Worm (Caenorhabditis elegans) whole organism, late embryonic: Measurements from ENCODE around the gene T22C8.3.

Experiments
- C38D4.7 ChIP-seq: fragments of 200-800 bp; sonication (Bioruptor generic); optimal IDR thresholded peaks from 2 replicates; lab custom pipeline; 2018; ENCODE audit warnings: mild to moderate bottlenecking, missing genetic modification characterization, moderate library complexity, missing compliant biosample characterization
- K09A11.1 ChIP-seq: sonication (generic microtip); optimal IDR thresholded peaks from 2 replicates; lab custom pipeline; 2017; ENCODE audit warnings: antibody characterized with exemption, mild to moderate bottlenecking, missing genetic modification characterization, missing compliant biosample characterization; ENCODE audit not compliant: insufficient read depth
- ceh-2 ChIP-seq: sonication (generic microtip); optimal IDR thresholded peaks from 2 replicates; lab custom pipeline; 2016; ENCODE audit warnings: missing genotype, missing genetic modification characterization, missing compliant biosample characterization
- ceh-22 ChIP-seq: sonication (generic microtip); optimal IDR thresholded peaks from 2 replicates; lab custom pipeline; 2017; ENCODE audit warnings: missing biosample characterization, missing genetic modification characterization
- ceh-30 ChIP-seq: fragments of 150-350 bp; optimal IDR thresholded peaks from 2 replicates; lab custom pipeline; 2014; ENCODE audit warnings: missing biosample characterization, missing genetic modification characterization
- ceh-34 ChIP-seq: sonication (generic microtip); optimal IDR thresholded peaks from 2 replicates; lab custom pipeline; 2016; ENCODE audit warnings: mild to moderate bottlenecking, missing genetic modification characterization, missing compliant biosample characterization
- ceh-48 ChIP-seq: sonication (generic microtip); optimal IDR thresholded peaks from 2 replicates; lab custom pipeline; 2016; ENCODE audit warnings: missing genetic modification characterization, inconsistent platforms, missing compliant biosample characterization
- dve-1 ChIP-seq: sonication (generic microtip); optimal IDR thresholded peaks from 2 replicates; lab custom pipeline; 2017; ENCODE audit warnings: antibody characterized with exemption, mild to moderate bottlenecking, missing genetic modification characterization, missing compliant biosample characterization
- elt-2 ChIP-seq: sonication (generic microtip); optimal IDR thresholded peaks from 2 replicates; lab custom pipeline; 2016; ENCODE audit warnings: missing genetic modification reagents, missing genetic modification characterization, missing compliant biosample characterization
- elt-4 ChIP-seq: sonication (generic microtip); optimal IDR thresholded peaks from 2 replicates; lab custom pipeline; 2016; ENCODE audit warnings: missing genetic modification characterization, missing compliant biosample characterization
- ets-4 ChIP-seq: sonication (generic microtip); optimal IDR thresholded peaks from 2 replicates; lab custom pipeline; 2016; ENCODE audit warnings: missing genetic modification characterization, missing compliant biosample characterization
- eyg-1 ChIP-seq: sonication (generic microtip); optimal IDR thresholded peaks from 2 replicates; lab custom pipeline; 2016; ENCODE audit warnings: missing genotype, missing genetic modification characterization, missing compliant biosample characterization
- fax-1 ChIP-seq: sonication (generic microtip); optimal IDR thresholded peaks from 2 replicates; lab custom pipeline; 2016; ENCODE audit warnings: missing genotype, missing genetic modification characterization, missing compliant biosample characterization
- fkh-6 ChIP-seq: sonication (generic microtip); optimal IDR thresholded peaks from 2 replicates; lab custom pipeline; 2016; ENCODE audit warnings: missing genetic modification characterization, missing compliant biosample characterization
- gmeb-2 ChIP-seq: sonication (generic microtip); optimal IDR thresholded peaks from 2 replicates; lab custom pipeline; 2016; ENCODE audit warnings: missing genetic modification characterization, inconsistent platforms, missing compliant biosample characterization
- hlh-30 ChIP-seq: sonication (generic microtip); optimal IDR thresholded peaks from 2 replicates; lab custom pipeline; 2017; ENCODE audit warnings: antibody characterized with exemption, missing genetic modification characterization, missing compliant biosample characterization; ENCODE audit not compliant: insufficient read depth
- nhr-11 ChIP-seq: fragments of 150-350 bp; optimal IDR thresholded peaks from 2 replicates; lab custom pipeline; 2014; ENCODE audit warnings: missing biosample characterization, missing genetic modification characterization
- nhr-232 ChIP-seq: sonication (generic microtip); optimal IDR thresholded peaks from 2 replicates; lab custom pipeline; 2016; ENCODE audit warnings: missing genetic modification characterization, missing compliant biosample characterization
- npax-4 ChIP-seq: sonication (generic microtip); optimal IDR thresholded peaks from 2 replicates; lab custom pipeline; 2016; ENCODE audit warnings: missing genetic modification characterization, missing compliant biosample characterization
- pag-3 ChIP-seq: sonication (generic microtip); optimal IDR thresholded peaks from 2 replicates; lab custom pipeline; 2016; ENCODE audit warnings: missing compliant biosample characterization, missing genetic modification characterization, borderline replicate concordance
- pat-9 ChIP-seq: fragments of 200-800 bp; sonication (Bioruptor generic); optimal IDR thresholded peaks from 2 replicates; lab custom pipeline; 2018; ENCODE audit warnings: mild to moderate bottlenecking, missing genetic modification characterization, moderate library complexity, missing compliant biosample characterization
- pha-4 ChIP-seq: fragments of 150-350 bp; optimal IDR thresholded peaks from 2 replicates; lab custom pipeline; 2018; ENCODE audit warnings: missing biosample characterization, missing genetic modification reagents, missing genetic modification characterization
- ref-2 ChIP-seq: sonication (generic microtip); optimal IDR thresholded peaks from 2 replicates; lab custom pipeline; 2016; ENCODE audit warnings: missing genetic modification characterization, missing compliant biosample characterization
- sox-2 ChIP-seq: fragments of 200-800 bp; sonication (Bioruptor generic); IDR thresholded peaks from 2 replicates; pipeline ENCODE4 v1.3.6; 2022; ENCODE audit warnings: missing genetic modification reagents, missing genetic modification characterization, missing compliant biosample characterization
- syd-9 ChIP-seq: sonication (generic microtip); optimal IDR thresholded peaks from 2 replicates; lab custom pipeline; 2016; ENCODE audit warnings: mild to moderate bottlenecking, missing genetic modification characterization, moderate library complexity, missing compliant biosample characterization
- tbx-2 ChIP-seq: sonication (generic microtip); optimal IDR thresholded peaks from 2 replicates; lab custom pipeline; 2016; ENCODE audit warnings: missing genetic modification characterization, missing compliant biosample characterization
- tbx-7 ChIP-seq: sonication (generic microtip); optimal IDR thresholded peaks from 2 replicates; lab custom pipeline; 2016; ENCODE audit warnings: missing genotype, missing genetic modification characterization, missing compliant biosample characterization
- unc-55 ChIP-seq: sonication (generic microtip); optimal IDR thresholded peaks from 2 replicates; lab custom pipeline; 2017; ENCODE audit warnings: missing biosample characterization, missing genetic modification reagents, missing genetic modification characterization

T22C8.3 gene

DNA sequence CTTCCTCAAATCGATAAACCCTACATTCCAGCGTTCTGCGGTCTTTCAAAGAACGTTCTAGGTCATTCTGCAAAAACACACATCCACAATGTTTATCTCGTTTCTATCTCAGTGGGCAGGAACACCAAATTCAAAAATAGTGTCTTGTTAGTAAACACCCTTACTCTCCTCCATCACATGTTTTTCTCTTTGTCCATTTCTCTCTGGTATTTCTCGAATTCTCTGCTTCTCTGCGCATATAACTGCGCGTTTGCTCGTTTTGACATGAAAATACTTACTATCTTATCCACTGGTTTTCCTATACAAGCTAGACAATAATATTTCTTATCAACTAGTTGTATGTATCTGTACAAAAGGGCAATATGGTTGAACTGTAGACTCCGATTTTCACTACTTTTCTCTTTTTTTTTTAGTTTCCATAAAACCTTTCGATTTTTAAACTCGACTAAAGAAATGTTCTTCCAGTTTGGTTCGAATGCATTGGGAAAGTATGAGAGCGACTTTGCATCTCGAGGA lies 28.9 kb upstream of the T22C8.3 start, which contains the start of gene pyr-1:
Gene pyr-1 (plus strand): TSS at position 466 of the 516 bp plus-strand sequence.
- TF ChIP-seq syd-9 (tag; lab: Kevin White, UChicago) (no peak), elt-2 (tag; lab: Kevin White, UChicago) (no peak), ref-2 (tag; lab: Kevin White, UChicago) (no peak), hlh-30 (peak; percentile 45)

- TF ChIP-seq hlh-30 (no peak), K09A11.1 (no peak), sox-2 (GFP tag; lab: Robert Waterston, UW) (no peak), C38D4.7 (GFP tag; lab: Kevin White, UChicago) (no peak), ceh-48 (no peak), pha-4 (no peak), ceh-22 (tag; lab: Kevin White, UChicago) (no peak), ets-4 (tag; lab: Kevin White, UChicago) (no peak), pag-3 (tag; lab: Kevin White, UChicago) (no peak)
- TF ChIP-seq, all 69 proteins: peak for 0
Measured at ce11 chrII:8648843-8649242, 27.1 kb upstream of the T22C8.3 start.

DNA sequence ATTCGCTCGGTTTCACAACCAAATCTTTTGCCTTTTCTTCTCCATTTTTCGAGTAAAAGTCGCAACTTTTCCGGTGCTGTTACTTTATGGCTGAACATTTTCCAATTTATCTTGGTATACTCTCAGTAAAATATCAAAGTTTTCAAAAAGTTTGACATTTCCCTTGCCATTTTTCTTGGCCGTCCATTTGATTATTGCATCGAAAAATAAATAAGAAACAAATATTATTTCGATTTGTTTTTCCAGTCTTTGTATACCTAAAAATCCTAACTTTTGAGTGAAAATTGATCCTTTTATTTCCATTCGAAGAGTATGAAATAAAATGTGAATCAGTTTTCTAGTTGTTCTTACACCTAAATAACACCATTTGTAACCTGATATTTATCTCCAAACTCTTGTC lies 24.7 kb upstream of the T22C8.3 start:
- TF ChIP-seq pat-9: no peak
- TF ChIP-seq fax-1 (tag; lab: Kevin White, UChicago): no peak
- no peak for TF ChIP-seq unc-55
- TF ChIP-seq npax-4: no peak
- no peak for TF ChIP-seq elt-4

DNA sequence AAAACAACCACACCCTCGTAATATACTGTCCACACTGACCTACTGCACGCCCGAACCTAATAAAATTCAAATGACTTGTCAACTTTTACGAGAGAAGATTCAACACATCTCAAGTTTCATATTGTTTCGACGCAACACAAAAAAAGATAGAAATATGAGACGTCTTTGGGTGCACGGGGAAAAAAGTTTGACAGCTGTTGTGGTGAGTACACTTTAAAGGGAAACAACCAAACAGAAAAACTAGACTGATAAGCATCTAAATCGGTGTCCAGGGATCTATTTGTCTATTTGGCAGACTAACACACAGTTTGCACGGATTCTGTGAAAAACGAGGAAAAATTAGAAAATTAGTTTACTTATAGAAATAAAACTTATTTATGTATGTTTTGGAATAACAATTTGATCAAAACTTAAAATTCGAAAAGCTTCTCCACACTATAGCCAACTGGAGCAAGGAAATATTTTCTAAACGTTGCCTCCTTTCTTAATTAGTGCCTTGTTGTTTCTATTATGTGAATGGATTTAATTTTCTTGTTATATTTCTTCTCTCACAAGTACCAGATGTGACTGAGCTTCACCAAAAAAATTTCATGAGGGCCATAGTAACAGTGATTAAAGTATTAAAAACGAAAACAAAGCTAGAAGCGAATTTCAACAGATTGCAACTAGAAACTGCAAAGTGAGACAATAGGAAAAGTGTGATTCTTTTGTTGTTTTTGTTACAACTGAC lies 22.0 kb upstream of the T22C8.3 start:
- TF ChIP-seq fkh-6 (tag; lab: Kevin White, UChicago) (no peak), ceh-34 (tag; lab: Kevin White, UChicago) (peak; percentile 33), tbx-2 (tag; lab: Kevin White, UChicago) (no peak)

DNA sequence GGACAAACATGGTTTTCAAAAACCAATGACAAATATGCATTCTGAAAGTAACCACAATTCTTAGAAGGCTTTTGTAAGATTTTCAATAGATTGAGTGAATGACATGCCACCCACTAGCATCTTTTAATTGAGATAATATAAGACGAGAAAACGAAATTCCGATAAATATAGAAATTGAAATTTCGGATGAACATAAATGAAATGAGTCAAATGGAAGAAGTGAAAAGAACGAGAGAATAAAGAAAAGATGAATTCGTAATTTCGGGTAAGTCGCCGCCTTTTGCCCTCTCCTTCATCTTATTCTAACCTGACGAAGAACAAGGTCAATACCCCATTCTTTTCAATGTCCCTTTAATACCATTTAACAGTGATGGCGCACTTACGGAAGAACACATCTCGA lies 20.6 kb upstream of the T22C8.3 start:
- TF ChIP-seq ceh-22 (tag; lab: Kevin White, UChicago): no peak
- TF ChIP-seq pat-9: no peak
- TF ChIP-seq pag-3 (tag; lab: Kevin White, UChicago): no peak
- no peak for TF ChIP-seq ceh-2
- TF ChIP-seq nhr-232 (tag; lab: Kevin White, UChicago): no peak
- no peak for TF ChIP-seq eyg-1

DNA sequence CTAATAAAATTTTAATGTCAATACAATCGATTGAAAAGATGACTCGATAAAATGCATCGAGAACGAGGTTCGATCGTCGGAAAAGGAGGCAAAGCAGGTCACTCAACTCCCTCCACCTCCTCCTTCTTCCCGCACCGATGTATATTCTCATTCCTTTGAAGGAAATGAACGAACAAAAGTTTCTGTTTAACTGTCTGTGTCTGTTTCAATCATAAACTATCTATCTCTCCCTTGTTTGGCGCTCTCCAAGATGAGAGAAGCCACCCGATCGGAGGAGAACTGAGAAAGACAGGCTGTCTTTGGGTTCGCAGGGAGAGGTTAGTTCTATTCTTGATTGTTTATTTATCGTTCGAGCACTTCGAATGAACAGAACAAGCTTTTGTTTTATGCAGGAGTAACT lies 19.3 kb upstream of the T22C8.3 start, which contains the start of gene D2085.7:
Gene D2085.7 (plus strand): TSS at position 251 of the 400 bp plus-strand sequence.
- TF ChIP-seq gmeb-2 (tag; lab: Kevin White, UChicago) (no peak), fax-1 (tag; lab: Kevin White, UChicago) (no peak), tbx-7 (tag; lab: Kevin White, UChicago) (no peak), dve-1 (no peak), fkh-6 (tag; lab: Kevin White, UChicago) (no peak)

DNA sequence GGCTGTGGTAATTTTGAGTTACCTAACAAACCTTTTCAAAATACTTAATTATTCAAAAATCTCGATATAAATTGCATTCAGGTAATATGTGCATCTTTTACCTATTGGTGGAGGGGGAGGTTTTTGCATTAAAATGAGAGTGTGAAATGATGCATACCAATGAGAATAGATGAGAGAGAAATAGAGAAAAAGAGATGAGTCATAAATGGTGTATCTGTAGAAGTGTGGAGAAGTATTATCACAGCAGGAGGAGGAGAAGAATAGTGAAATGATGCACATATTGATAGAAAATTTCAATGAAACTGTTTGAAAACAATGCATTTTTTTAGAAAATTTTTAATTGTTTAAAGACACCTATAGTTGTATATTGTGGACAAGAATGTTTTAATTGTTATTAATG lies 18.7 kb upstream of the T22C8.3 start:
- TF ChIP-seq ceh-30: no peak
- no peak for TF ChIP-seq nhr-11 (tag; lab: Kevin White, UChicago)
- no peak for TF ChIP-seq pha-4
